Worm (Caenorhabditis elegans): ENCODE results near the gene Y53G8AR.8.
"Not testable (repeated sequence)": the region's sequence is repeated elsewhere in the genome, so short reads cannot be mapped to it uniquely, and the experiment has no call there.

Gene Y53G8AR.8

DNA sequence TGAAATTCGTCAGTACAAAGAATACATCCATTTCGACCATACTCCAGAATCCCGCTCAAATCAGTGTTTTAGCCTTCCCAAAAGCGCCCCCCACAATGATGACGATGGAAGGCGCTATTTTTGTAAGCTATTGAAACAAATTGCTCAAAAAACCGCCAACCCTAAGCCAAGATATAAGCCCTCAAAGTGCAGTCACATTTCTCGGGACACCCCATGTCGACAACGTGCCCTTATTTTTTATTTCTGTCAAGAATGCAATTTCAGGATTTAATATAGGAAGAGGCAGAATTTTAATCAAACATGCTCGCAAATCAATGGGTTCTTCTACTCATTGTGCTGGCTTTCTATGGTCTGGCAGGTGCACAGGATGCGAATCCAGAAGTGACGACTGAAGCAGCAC lies 38.6 kb upstream of the Y53G8AR.8 start, which contains the start of gene Y53G8AR.1:
TSS of gene Y53G8AR.1 (plus strand) at position 301 of the 400 bp plus-strand sequence.
- TF ChIP-seq nhr-23, egl-5, lsy-12 (tag; optimal IDR thresholded peaks at IDR 0.05): not testable (repeated sequence)

DNA sequence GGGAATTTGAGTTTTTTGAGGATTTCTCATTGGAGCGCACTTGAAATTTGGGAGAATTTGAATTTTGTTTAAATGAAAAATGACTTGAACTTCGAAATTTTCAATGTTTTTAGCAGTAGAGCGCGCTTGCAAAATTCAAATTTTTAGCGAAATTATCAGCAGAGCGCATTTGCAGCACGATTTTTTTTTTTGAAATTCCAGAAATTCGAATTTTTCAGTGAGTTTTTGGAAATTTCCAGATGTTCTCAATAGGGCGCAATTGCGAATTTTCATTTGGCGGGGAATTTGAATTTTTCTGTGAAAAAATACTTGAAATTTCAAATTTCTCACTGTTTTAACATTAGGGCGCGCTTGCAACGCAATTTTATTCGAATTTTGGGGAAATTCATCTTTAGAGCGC lies 37.6 kb upstream of the Y53G8AR.8 start:
- no peak for TF ChIP-seq nhr-77 (tag; optimal IDR thresholded peaks at IDR 0.05)
- TF ChIP-seq nhr-76 (tag; optimal IDR thresholded peaks at IDR 0.05) = no peak
- no peak for TF ChIP-seq nhr-11 (tag; optimal IDR thresholded peaks at IDR 0.05)
- no peak for TF ChIP-seq mdl-1 (tag; optimal IDR thresholded peaks at IDR 0.05)
- no peak for TF ChIP-seq elt-3 (tag; optimal IDR thresholded peaks at IDR 0.05)
- no peak for TF ChIP-seq zag-1 (tag; optimal IDR thresholded peaks at IDR 0.05)
- no peak for TF ChIP-seq egl-27 (tag; optimal IDR thresholded peaks at IDR 0.05)
- TF ChIP-seq ceh-9 (tag; optimal IDR thresholded peaks at IDR 0.05) = no peak
- no peak for TF ChIP-seq ztf-11 (tag; optimal IDR thresholded peaks at IDR 0.05)
- TF ChIP-seq ztf-4 (tag; optimal IDR thresholded peaks at IDR 0.05) = no peak
- TF ChIP-seq egl-5 (tag; optimal IDR thresholded peaks at IDR 0.05) = no peak

DNA sequence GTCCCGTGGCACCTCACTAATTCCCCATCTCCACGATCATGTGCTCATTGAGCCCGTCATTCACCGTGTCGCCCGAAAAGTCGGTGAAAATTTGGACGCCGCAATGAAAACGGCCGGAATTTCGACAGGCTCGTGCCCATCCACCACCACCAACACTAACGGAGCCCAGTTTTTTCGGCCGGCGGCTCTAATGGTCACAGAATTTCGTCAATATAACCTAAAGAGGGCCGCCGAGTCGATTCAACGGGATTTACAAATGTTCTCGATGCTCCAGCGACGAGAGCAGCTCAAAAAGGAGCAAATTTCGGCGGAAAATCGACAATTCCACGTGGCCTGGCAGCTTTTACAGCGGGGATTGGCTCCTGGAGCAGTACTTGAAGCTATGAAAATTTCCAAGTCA lies 35.3 kb upstream of the Y53G8AR.8 start:
- no peak for TF ChIP-seq ztf-11 (tag; optimal IDR thresholded peaks at IDR 0.05)
- no peak for TF ChIP-seq sea-2 (GFP tag; optimal IDR thresholded peaks at IDR 0.05)
- TF ChIP-seq nhr-67 (tag; optimal IDR thresholded peaks at IDR 0.05) = no peak
- no peak for TF ChIP-seq elt-2 (tag; optimal IDR thresholded peaks at IDR 0.05)
- TF ChIP-seq nhr-12 (tag; optimal IDR thresholded peaks at IDR 0.05) = no peak
- no peak for TF ChIP-seq ceh-9 (tag; optimal IDR thresholded peaks at IDR 0.05)
- no peak for TF ChIP-seq ama-1 (optimal IDR thresholded peaks at IDR 0.05)
- TF ChIP-seq nhr-23 (tag; optimal IDR thresholded peaks at IDR 0.05) = no peak
- TF ChIP-seq egl-5 (tag; optimal IDR thresholded peaks at IDR 0.05) = no peak
- no peak for TF ChIP-seq eor-1 (tag; optimal IDR thresholded peaks at IDR 0.05)
- TF ChIP-seq nhr-11 (tag; optimal IDR thresholded peaks at IDR 0.05) = no peak
- TF ChIP-seq aly-2 (tag; optimal IDR thresholded peaks at IDR 0.05) = no peak
- no peak for TF ChIP-seq unc-62 (GFP tag; optimal IDR thresholded peaks at IDR 0.05)
- no peak for TF ChIP-seq fkh-10 (GFP tag; optimal IDR thresholded peaks at IDR 0.05)
- TF ChIP-seq mml-1 (tag; optimal IDR thresholded peaks at IDR 0.05) = no peak
- TF ChIP-seq daf-12 (tag; optimal IDR thresholded peaks at IDR 0.05) = no peak
- TF ChIP-seq nhr-76 (tag; optimal IDR thresholded peaks at IDR 0.05) = no peak
- TF ChIP-seq fkh-2 (tag; optimal IDR thresholded peaks at IDR 0.05) = no peak
- TF ChIP-seq R02D3.7 (tag; optimal IDR thresholded peaks at IDR 0.05) = no peak

DNA sequence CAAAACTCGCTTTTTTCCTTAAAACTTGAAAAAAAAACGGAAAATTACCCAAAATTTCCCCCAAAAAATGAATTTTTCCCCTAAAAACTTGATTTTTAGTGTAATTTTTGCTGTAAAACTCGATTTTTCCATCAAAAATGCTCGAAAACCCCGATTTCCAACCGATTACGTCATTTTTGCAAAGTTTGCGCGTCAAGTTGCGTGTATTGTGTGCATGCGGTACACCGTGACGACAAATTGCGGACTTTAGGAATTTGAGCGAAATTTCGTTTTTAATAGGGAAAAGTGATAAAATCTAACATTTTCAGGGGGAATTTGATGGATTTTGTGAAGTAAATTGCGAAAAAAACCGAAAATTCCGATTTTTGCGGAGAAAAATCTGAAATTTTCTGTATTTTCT lies 29.8 kb upstream of the Y53G8AR.8 start:
- TF ChIP-seq pha-4 (tag; optimal IDR thresholded peaks at IDR 0.05) (peak; percentile 75), zag-1 (tag; optimal IDR thresholded peaks at IDR 0.05) (no peak), nfya-1 (tag; optimal IDR thresholded peaks at IDR 0.05; ENCODE audit: insufficient read depth) (peak; percentile 76), nhr-23 (tag; optimal IDR thresholded peaks at IDR 0.05) (peak; percentile 54), nhr-25 (tag; optimal IDR thresholded peaks at IDR 0.05) (peak; percentile 44), lin-39 (tag; optimal IDR thresholded peaks at IDR 0.05) (peak; percentile 42), skn-1 (tag; optimal IDR thresholded peaks at IDR 0.05) (no peak), ama-1 (optimal IDR thresholded peaks at IDR 0.05) (peak; percentile 78), eor-1 (tag; optimal IDR thresholded peaks at IDR 0.05) (peak in 1 of 2 experiments; percentile 20), nhr-11 (tag; optimal IDR thresholded peaks at IDR 0.05) (no peak), hmg-11 (tag; optimal IDR thresholded peaks at IDR 0.05) (no peak), elt-3 (tag; optimal IDR thresholded peaks at IDR 0.05) (no peak), ceh-28 (tag; optimal IDR thresholded peaks at IDR 0.05) (no peak), egl-27 (tag; optimal IDR thresholded peaks at IDR 0.05) (no peak), elt-2 (tag; optimal IDR thresholded peaks at IDR 0.05) (peak; percentile 15), tbx-2 (tag; optimal IDR thresholded peaks at IDR 0.05) (no peak), ztf-11 (tag; optimal IDR thresholded peaks at IDR 0.05) (no peak), lin-15B (tag; optimal IDR thresholded peaks at IDR 0.05) (peak; percentile 75)

Data from whole organism, L3 larva.